Fruit fly (Drosophila melanogaster) whole organism, embryonic: ENCODE data around the gene Usp14.

Source experiments
- Bgb ChIP-seq: fragments of 200-800 bp; sonication (Bioruptor generic); IDR thresholded peaks from 2 replicates; pipeline ENCODE4 v1.3.6; 2022; ENCODE audit warnings: missing biosample characterization, missing genetic modification characterization; ENCODE audit not compliant: partially characterized antibody
- CG11093 ChIP-seq: fragments of 200-800 bp; sonication (Bioruptor generic); IDR thresholded peaks from 3 replicates; pipeline ENCODE4 v1.3.6; 2022; ENCODE audit warnings: missing biosample characterization, missing genetic modification characterization
- CG11695 ChIP-seq: fragments of 200-800 bp; sonication (Bioruptor generic); IDR thresholded peaks from 3 replicates; pipeline ENCODE4 v1.3.6; 2022; ENCODE audit warnings: missing biosample characterization, missing genetic modification characterization
- CG11696 ChIP-seq: fragments of 200-800 bp; sonication (Bioruptor generic); IDR thresholded peaks from 2 replicates; pipeline ENCODE4 v1.3.6; 2022; ENCODE audit warnings: missing biosample characterization, missing genetic modification characterization
- CG12942 ChIP-seq: fragments of 200-800 bp; sonication (Bioruptor generic); optimal IDR thresholded peaks from 3 replicates; lab custom pipeline; 2016; ENCODE audit warnings: missing biosample characterization, missing genetic modification characterization
- CG14050 ChIP-seq: fragments of 200-800 bp; sonication (Bioruptor generic); IDR thresholded peaks from 3 replicates; pipeline ENCODE4 v1.3.6; 2022; ENCODE audit warnings: missing biosample characterization, missing genetic modification characterization
- CG14710 ChIP-seq: fragments of 200-800 bp; sonication (Bioruptor generic); optimal IDR thresholded peaks from 3 replicates; lab custom pipeline; 2019; ENCODE audit warnings: missing biosample characterization, mild to moderate bottlenecking, missing genetic modification characterization, moderate library complexity
- CG15269 ChIP-seq: fragments of 200-800 bp; sonication (Bioruptor generic); optimal IDR thresholded peaks from 2 replicates; lab custom pipeline; 2018; ENCODE audit warnings: missing biosample characterization, mild to moderate bottlenecking, missing genetic modification characterization, moderate library complexity
- CG15479 ChIP-seq: fragments of 200-800 bp; sonication (Bioruptor generic); optimal IDR thresholded peaks from 3 replicates; lab custom pipeline; 2019; ENCODE audit warnings: missing biosample characterization, mild to moderate bottlenecking, missing genetic modification characterization, moderate library complexity
- CG16815 ChIP-seq: fragments of 200-800 bp; sonication (Bioruptor generic); optimal IDR thresholded peaks from 3 replicates; lab custom pipeline; 2017; ENCODE audit warnings: missing biosample characterization, mild to moderate bottlenecking, missing genetic modification characterization
- CG17385 ChIP-seq: fragments of 200-800 bp; sonication (Bioruptor generic); optimal IDR thresholded peaks from 3 replicates; lab custom pipeline; 2018; ENCODE audit warnings: missing biosample characterization, mild to moderate bottlenecking, missing genetic modification characterization
- CG17829 ChIP-seq: fragments of 200-800 bp; optimal IDR thresholded peaks from 2 replicates; lab custom pipeline; 2019; ENCODE audit warnings: missing biosample characterization, mild to moderate bottlenecking, missing genetic modification characterization, moderate library complexity
- CG18476 ChIP-seq: fragments of 200-800 bp; sonication (Bioruptor generic); optimal IDR thresholded peaks from 2 replicates; lab custom pipeline; 2016; ENCODE audit warnings: missing biosample characterization, mild to moderate bottlenecking, missing genetic modification characterization
- CG2889 ChIP-seq: fragments of 200-800 bp; sonication (Bioruptor generic); IDR thresholded peaks from 3 replicates; pipeline ENCODE4 v1.3.6; 2022; ENCODE audit warnings: missing biosample characterization, missing genetic modification characterization
- CG31224 ChIP-seq: fragments of 200-800 bp; sonication (Bioruptor generic); IDR thresholded peaks from 2 replicates; pipeline ENCODE4 v1.3.6; 2022; ENCODE audit warnings: missing biosample characterization, missing genetic modification characterization
- CG34224 ChIP-seq: fragments of 200-800 bp; sonication (Bioruptor generic); IDR thresholded peaks from 3 replicates; pipeline ENCODE4 v1.3.6; 2022; ENCODE audit warnings: missing biosample characterization, missing genetic modification characterization; ENCODE audit not compliant: partially characterized antibody
- CG6854 ChIP-seq: fragments of 200-800 bp; sonication (Bioruptor generic); optimal IDR thresholded peaks from 3 replicates; lab custom pipeline; 2017; ENCODE audit warnings: missing biosample characterization, mild to moderate bottlenecking, missing genetic modification characterization
- CG7786 ChIP-seq: fragments of 200-800 bp; sonication (Bioruptor generic); optimal IDR thresholded peaks from 2 replicates; lab custom pipeline; 2016; ENCODE audit warnings: missing biosample characterization, missing genetic modification characterization
- CG7963 ChIP-seq: fragments of 200-800 bp; sonication (Bioruptor generic); IDR thresholded peaks from 3 replicates; pipeline ENCODE4 v1.3.6; 2022; ENCODE audit warnings: missing biosample characterization, missing genetic modification characterization; ENCODE audit not compliant: partially characterized antibody
- CG9609 ChIP-seq: fragments of 200-800 bp; sonication (Bioruptor generic); optimal IDR thresholded peaks from 3 replicates; lab custom pipeline; 2016; ENCODE audit warnings: missing biosample characterization, missing genetic modification characterization
- CG9797 ChIP-seq: fragments of 200-800 bp; sonication (Bioruptor generic); optimal IDR thresholded peaks from 3 replicates; lab custom pipeline; 2018; ENCODE audit warnings: missing biosample characterization, mild to moderate bottlenecking, missing genetic modification characterization
- CG9932 ChIP-seq: fragments of 200-800 bp; sonication (Bioruptor generic); IDR thresholded peaks from 2 replicates; pipeline ENCODE4 v1.3.6; 2022; ENCODE audit warnings: missing biosample characterization, missing genetic modification characterization
- Dad ChIP-seq: fragments of 200-800 bp; sonication (Bioruptor generic); optimal IDR thresholded peaks from 3 replicates; lab custom pipeline; 2016; ENCODE audit warnings: missing biosample characterization, missing genetic modification characterization
- Deaf1 ChIP-seq: fragments of 200-800 bp; optimal IDR thresholded peaks from 3 replicates; lab custom pipeline; 2019; ENCODE audit warnings: missing biosample characterization, mild to moderate bottlenecking, missing genetic modification characterization, moderate library complexity
- Elba2 ChIP-seq: fragments of 200-800 bp; sonication (Bioruptor generic); optimal IDR thresholded peaks from 3 replicates; lab custom pipeline; 2016; ENCODE audit warnings: missing biosample characterization, missing genetic modification characterization
- Fer1 ChIP-seq: fragments of 200-800 bp; sonication (Bioruptor generic); optimal IDR thresholded peaks from 2 replicates; lab custom pipeline; 2017; ENCODE audit warnings: missing biosample characterization, mild to moderate bottlenecking, missing genetic modification characterization
- GATAe ChIP-seq: fragments of 200-800 bp; sonication (Bioruptor generic); conservative IDR thresholded peaks from 2 replicates; pipeline ENCODE4 v1.3.6; 2022; ENCODE audit warnings: missing biosample characterization, missing genetic modification characterization
- Hr51 ChIP-seq, 2 experiments: fragments of 200-800 bp; sonication (Bioruptor generic); optimal IDR thresholded peaks; 2 replicates in 1 of 2; 3 replicates in 1 of 2; lab custom pipeline; 2016 to 2018; ENCODE audit warnings: missing biosample characterization in 2 of 2, missing genetic modification characterization in 2 of 2, mild to moderate bottlenecking in 1 of 2, moderate library complexity in 1 of 2
- Jarid2 ChIP-seq: fragments of 200-800 bp; sonication (Bioruptor generic); optimal IDR thresholded peaks from 3 replicates; lab custom pipeline; 2017; ENCODE audit warnings: mild to moderate bottlenecking, missing biosample characterization, missing genetic modification reagents, missing genetic modification characterization
- Lpt ChIP-seq: fragments of >200 bp; optimal IDR thresholded peaks from 2 replicates; lab custom pipeline; 2018; ENCODE audit warnings: missing biosample characterization, missing genetic modification characterization
- Mrtf ChIP-seq: fragments of 200-800 bp; sonication (Bioruptor generic); IDR thresholded peaks from 3 replicates; pipeline ENCODE4 v1.3.6; 2022; ENCODE audit warnings: missing biosample characterization, missing genetic modification characterization
- Oaz ChIP-seq: fragments of 200-800 bp; sonication (Bioruptor generic); IDR thresholded peaks from 2 replicates; pipeline ENCODE4 v1.3.6; 2022; ENCODE audit warnings: missing biosample characterization, missing genetic modification characterization
- TFAM ChIP-seq: fragments of 200-800 bp; sonication (Bioruptor generic); optimal IDR thresholded peaks from 2 replicates; lab custom pipeline; 2017; ENCODE audit warnings: missing biosample characterization, missing genetic modification characterization, inconsistent platforms
- Taf1 ChIP-seq: fragments of 200-800 bp; sonication (Bioruptor generic); IDR thresholded peaks from 2 replicates; pipeline ENCODE4 v1.3.6; 2022; ENCODE audit warnings: missing biosample characterization, missing genetic modification characterization
- Vsx1 ChIP-seq: fragments of 200-800 bp; sonication (Bioruptor generic); optimal IDR thresholded peaks from 2 replicates; lab custom pipeline; 2017; ENCODE audit warnings: missing biosample characterization, mild to moderate bottlenecking, missing genetic modification characterization, missing genetic modification reagents
- Xrp1 ChIP-seq: fragments of 200-800 bp; sonication (Bioruptor generic); IDR thresholded peaks from 2 replicates; pipeline ENCODE4 v1.3.6; 2022; ENCODE audit warnings: missing biosample characterization, missing genetic modification characterization
- az2 ChIP-seq: fragments of 200-800 bp; sonication (Bioruptor generic); optimal IDR thresholded peaks from 3 replicates; lab custom pipeline; 2016; ENCODE audit warnings: missing biosample characterization, missing genetic modification characterization
- corto ChIP-seq: fragments of 200-800 bp; sonication (Bioruptor generic); optimal IDR thresholded peaks from 2 replicates; lab custom pipeline; 2016; ENCODE audit warnings: missing biosample characterization, mild to moderate bottlenecking, missing genetic modification characterization, moderate library complexity
- emc ChIP-seq: fragments of 200-800 bp; sonication (Bioruptor generic); optimal IDR thresholded peaks from 2 replicates; lab custom pipeline; 2016; ENCODE audit warnings: missing biosample characterization, missing genetic modification characterization
- ken ChIP-seq: fragments of 200-800 bp; sonication (Bioruptor generic); IDR thresholded peaks from 3 replicates; pipeline ENCODE4 v1.3.6; 2022; ENCODE audit warnings: missing biosample characterization, missing genetic modification characterization
- lmd ChIP-seq: fragments of 200-800 bp; sonication (Bioruptor generic); IDR thresholded peaks from 2 replicates; pipeline ENCODE4 v1.3.6; 2022; ENCODE audit warnings: missing biosample characterization, missing genetic modification characterization
- nom ChIP-seq: fragments of 200-800 bp; sonication (Bioruptor generic); optimal IDR thresholded peaks from 2 replicates; lab custom pipeline; 2017; ENCODE audit warnings: missing biosample characterization, missing genetic modification characterization, mild to moderate bottlenecking, moderate library complexity, missing genetic modification reagents
- pan ChIP-seq, 4 experiments: fragments of >200 bp in 3 of 4; fragments of 200-800 bp in 1 of 4; sonication (Bioruptor generic) in 1 of 4; optimal IDR thresholded peaks in 3 of 4; IDR thresholded peaks in 1 of 4; 2 replicates each; pipeline versions ENCODE4 v1.3.6 to Lab custom; 2017 to 2022; ENCODE audit warnings: missing biosample characterization in 2 of 4, missing genetic modification characterization in 2 of 4, mixed read lengths in 1 of 4
- salm ChIP-seq: fragments of 200-800 bp; sonication (Bioruptor generic); optimal IDR thresholded peaks from 2 replicates; lab custom pipeline; 2018; ENCODE audit warnings: missing biosample characterization, mild to moderate bottlenecking, missing genetic modification characterization
- stc ChIP-seq: fragments of 200-800 bp; sonication (Bioruptor generic); IDR thresholded peaks from 2 replicates; pipeline ENCODE4 v1.3.6; 2022; ENCODE audit warnings: missing biosample characterization, missing genetic modification characterization
- tio ChIP-seq: fragments of 200-800 bp; sonication (Bioruptor generic); optimal IDR thresholded peaks from 2 replicates; lab custom pipeline; 2017; ENCODE audit warnings: missing biosample characterization, missing genetic modification characterization, inconsistent platforms
- toy ChIP-seq: fragments of 200-800 bp; sonication (Bioruptor generic); IDR thresholded peaks from 2 replicates; pipeline ENCODE4 v1.3.6; 2022; ENCODE audit warnings: missing biosample characterization, missing genetic modification characterization
- trh ChIP-seq: fragments of 200-800 bp; sonication (Bioruptor generic); optimal IDR thresholded peaks from 2 replicates; lab custom pipeline; 2016; ENCODE audit warnings: missing biosample characterization, missing genetic modification characterization
- unpg ChIP-seq: fragments of 200-800 bp; sonication (Bioruptor generic); optimal IDR thresholded peaks from 3 replicates; lab custom pipeline; 2018; ENCODE audit warnings: missing biosample characterization, mild to moderate bottlenecking, missing genetic modification characterization, moderate library complexity
- wor ChIP-seq: fragments of 200-800 bp; sonication (Bioruptor generic); IDR thresholded peaks from 2 replicates; pipeline ENCODE4 v1.3.6; 2022; ENCODE audit warnings: missing biosample characterization, missing genetic modification characterization
- zf30C ChIP-seq: fragments of 200-800 bp; sonication (Bioruptor generic); optimal IDR thresholded peaks from 3 replicates; lab custom pipeline; 2018; ENCODE audit warnings: missing biosample characterization, mild to moderate bottlenecking, missing genetic modification characterization

Usp14 gene

DNA sequence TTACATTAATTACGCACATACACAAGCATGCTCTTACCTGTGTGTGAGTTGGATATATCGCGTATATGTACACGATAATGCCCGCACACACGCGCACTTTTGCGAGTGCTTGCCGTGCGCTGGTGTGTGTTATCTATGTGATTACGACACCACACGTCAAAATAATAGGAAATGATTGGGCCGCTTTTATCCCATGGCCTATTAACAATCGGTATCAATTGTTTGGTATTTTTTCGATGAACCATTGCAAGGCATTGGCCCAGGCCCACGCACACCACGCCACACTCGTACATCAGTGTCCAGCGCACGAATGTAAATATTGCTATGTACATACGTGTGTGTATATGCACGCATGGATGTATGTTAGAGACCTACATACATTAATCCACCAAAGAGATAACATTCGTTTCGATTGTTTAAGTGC lies 20.7 kb upstream of the Usp14 start (continued):
- TF ChIP-seq Taf1 = 0 out of 2 replicates have a peak, but pooled peaks have one; percentile 24
- no peak for TF ChIP-seq Jarid2
- no peak for TF ChIP-seq Oaz
- TF ChIP-seq CG11695 = peak; percentile 30; the same call in 1 of the 3 replicates
- no peak for TF ChIP-seq Elba2 (GFP tag; lab: Kevin White, UChicago)
- TF ChIP-seq CG11093 (GFP tag; lab: Robert Waterston, UW) = no peak
- TF ChIP-seq CG16815 = no peak
- peak; percentile 93 for TF ChIP-seq GATAe (GFP tag; lab: Robert Waterston, UW)
- TF ChIP-seq CG15269 = peak; percentile 36
- peak; percentile 75 for TF ChIP-seq Vsx1 (GFP tag; lab: Kevin White, UChicago)
- no peak for TF ChIP-seq emc (GFP tag; lab: Kevin White, UChicago)
- TF ChIP-seq Dad (GFP tag; lab: Kevin White, UChicago) = peak; percentile 17
- peak; percentile 26 for TF ChIP-seq CG9609 (GFP tag; lab: Kevin White, UChicago)
- TF ChIP-seq CG11696 = peak; percentile 97
- no peak for TF ChIP-seq CG2889 (GFP tag; lab: Robert Waterston, UW)
- no peak for TF ChIP-seq wor (GFP tag; lab: Robert Waterston, UW)
- TF ChIP-seq CG7786 (GFP tag; lab: Kevin White, UChicago) = peak; percentile 30
- TF ChIP-seq CG14050 (GFP tag; lab: Robert Waterston, UW) = no peak
- TF ChIP-seq CG14710 (tag; lab: Kevin White, UChicago) = peak; percentile 56
- no peak for TF ChIP-seq CG18476
- no peak for TF ChIP-seq Lpt (GFP tag; lab: Kevin White, UChicago)
- no peak for TF ChIP-seq ken (GFP tag; lab: Robert Waterston, UW)
- TF ChIP-seq CG12942 (GFP tag; lab: Kevin White, UChicago) = peak; percentile 6
- peak; percentile 74 for TF ChIP-seq Bgb (GFP tag; lab: Robert Waterston, UW)
- TF ChIP-seq corto (GFP tag; lab: Kevin White, UChicago) = no peak
- TF ChIP-seq nom (GFP tag; lab: Kevin White, UChicago) = peak; percentile 54
- no peak for TF ChIP-seq zf30C (GFP tag; lab: Kevin White, UChicago)
- TF ChIP-seq salm (tag; lab: Kevin White, UChicago) = peak; percentile 73
- peak; percentile 67 for TF ChIP-seq Xrp1 (GFP tag; lab: Robert Waterston, UW)
- peak; percentile 40 for TF ChIP-seq Deaf1 (tag; lab: Kevin White, UChicago)
- TF ChIP-seq CG9797 (GFP tag; lab: Kevin White, UChicago) = peak; percentile 35
- peak; percentile 66 for TF ChIP-seq CG34224 (GFP tag; lab: Robert Waterston, UW)
- TF ChIP-seq stc = peak; percentile 71
- TF ChIP-seq Mrtf (GFP tag; lab: Robert Waterston, UW) = no peak
- peak; percentile 85 for TF ChIP-seq Fer1 (GFP tag; lab: Kevin White, UChicago)
- TF ChIP-seq tio = no peak
- no peak for TF ChIP-seq lmd (GFP tag; lab: Robert Waterston, UW)
- peak; percentile 57 for TF ChIP-seq unpg (GFP tag; lab: Kevin White, UChicago)
- TF ChIP-seq CG9932 = peak; percentile 78; the same call in 1 of the 2 replicates
- no peak for TF ChIP-seq CG7963
- no peak for TF ChIP-seq pan (optimal IDR thresholded peaks at IDR 0.05; lab: Kevin White, UChicago)
- TF ChIP-seq pan (GFP tag; optimal IDR thresholded peaks at IDR 0.05 in 1 of 2, IDR thresholded peaks at IDR 0.05 in 1 of 2) = no peak
- no peak for TF ChIP-seq az2 (GFP tag; lab: Kevin White, UChicago)
- no peak for TF ChIP-seq trh (GFP tag; lab: Kevin White, UChicago)
- TF ChIP-seq CG15479 = peak; percentile 73
- TF ChIP-seq CG17385 = peak; percentile 64
- TF ChIP-seq Hr51 (GFP tag; optimal IDR thresholded peaks at IDR 0.05; lab: Kevin White, UChicago) = peak in 1 of 2 experiments; percentile 40
- TF ChIP-seq CG31224 (GFP tag; lab: Robert Waterston, UW) = no peak
- peak; percentile 71 for TF ChIP-seq CG6854
- TF ChIP-seq toy = no peak
- no peak for TF ChIP-seq TFAM (GFP tag; lab: Kevin White, UChicago)
- TF ChIP-seq CG17829 (tag; lab: Kevin White, UChicago) = peak; percentile 63
